Fruit fly (Drosophila melanogaster): ENCODE data around the gene CG14852.

The CG14852 gene

dm6 chr3R:14608892-14609692, 43.4 kb downstream of the CG14852 start, which contains the start of gene CG14853 (continued):
- TF ChIP-seq cas (GFP tag; IDR thresholded peaks at IDR 0.05) (0 out of 2 replicates have a peak, but pooled peaks have one; percentile 21), Neu2 (GFP tag; optimal IDR thresholded peaks at IDR 0.05; ENCODE audit: borderline replicate concordance) (no peak), CG6813 (GFP tag; optimal IDR thresholded peaks at IDR 0.05) (peak; percentile 86), BEAF-32 (GFP tag; optimal IDR thresholded peaks at IDR 0.05) (no peak), CG16779 (GFP tag; IDR thresholded peaks at IDR 0.05) (no peak), Dip2 (GFP tag; IDR thresholded peaks at IDR 0.05) (no peak), CG17829 (tag; optimal IDR thresholded peaks at IDR 0.05) (peak; percentile 84), gcm2 (GFP tag; optimal IDR thresholded peaks at IDR 0.05) (no peak), Asciz (GFP tag; optimal IDR thresholded peaks at IDR 0.05) (peak; percentile 62), prd (optimal IDR thresholded peaks at IDR 0.05) (no peak), prd (GFP tag; IDR thresholded peaks at IDR 0.05) (peak; percentile 78), wdn (GFP tag; IDR thresholded peaks at IDR 0.05) (0 out of 2 replicates have a peak, but pooled peaks have one; percentile 5), CG6654 (GFP tag; optimal IDR thresholded peaks at IDR 0.05) (peak; percentile 1), CG3281 (GFP tag; optimal IDR thresholded peaks at IDR 0.05) (peak; percentile 59), CG1792 (GFP tag; optimal IDR thresholded peaks at IDR 0.05) (no peak), CG2678 (tag; optimal IDR thresholded peaks at IDR 0.05) (peak; percentile 88), az2 (GFP tag; optimal IDR thresholded peaks at IDR 0.05) (peak; percentile 89), sob (GFP tag; IDR thresholded peaks at IDR 0.05) (peak; percentile 66), scrt (GFP tag; optimal IDR thresholded peaks at IDR 0.05) (peak; percentile 43), sens-2 (GFP tag; IDR thresholded peaks at IDR 0.05) (peak; percentile 65), nau (GFP tag; optimal IDR thresholded peaks at IDR 0.05) (peak; percentile 84), CG18764 (GFP tag; optimal IDR thresholded peaks at IDR 0.05) (peak; percentile 2), CG9215 (GFP tag; IDR thresholded peaks at IDR 0.05) (peak; percentile 47), otp (GFP tag; IDR thresholded peaks at IDR 0.05) (peak; percentile 40), CG31224 (GFP tag; IDR thresholded peaks at IDR 0.05) (peak; percentile 7; the same call in 1 of the 2 replicates), Hand (GFP tag; optimal IDR thresholded peaks at IDR 0.05) (peak; percentile 72), CG13424 (tag; optimal IDR thresholded peaks at IDR 0.05) (peak; percentile 92), CG1603 (tag; optimal IDR thresholded peaks at IDR 0.05) (peak; percentile 70), CG2202 (tag; optimal IDR thresholded peaks at IDR 0.05) (peak; percentile 12), Atf6 (GFP tag; IDR thresholded peaks at IDR 0.05) (peak; percentile 88), nmo (GFP tag; optimal IDR thresholded peaks at IDR 0.05) (peak; percentile 85), nerfin-1 (tag; optimal IDR thresholded peaks at IDR 0.05) (peak; percentile 65), chm (GFP tag; IDR thresholded peaks at IDR 0.05) (peak; percentile 78), Hmr (GFP tag; optimal IDR thresholded peaks at IDR 0.05) (peak; percentile 68), Sry-δ (GFP tag; optimal IDR thresholded peaks at IDR 0.05) (no peak), CG6765 (GFP tag; optimal IDR thresholded peaks at IDR 0.05) (peak; percentile 79), chif (GFP tag; optimal IDR thresholded peaks at IDR 0.05) (peak; percentile 4 to 14), chn (GFP tag; optimal IDR thresholded peaks at IDR 0.05) (peak; percentile 14), zf30C (GFP tag; optimal IDR thresholded peaks at IDR 0.05) (no peak), emc (GFP tag; optimal IDR thresholded peaks at IDR 0.05) (no peak), Camta (GFP tag; optimal IDR thresholded peaks at IDR 0.05) (no peak), ttk (GFP tag; IDR thresholded peaks at IDR 0.05) (peak; percentile 70), YL-1 (GFP tag; optimal IDR thresholded peaks at IDR 0.05) (peak; percentile 9), CG4730 (GFP tag; IDR thresholded peaks at IDR 0.05) (peak; percentile 53), CG8290 (GFP tag; optimal IDR thresholded peaks at IDR 0.05) (peak; percentile 15), CG8290 (tag; optimal IDR thresholded peaks at IDR 0.05) (peak; percentile 50 to 82), Dll (GFP tag; IDR thresholded peaks at IDR 0.05; ENCODE audit: partially characterized antibody) (no peak), CG12744 (GFP tag; optimal IDR thresholded peaks at IDR 0.05) (peak; percentile 47), CG5180 (GFP tag; optimal IDR thresholded peaks at IDR 0.05) (peak; percentile 58)

Data from whole organism, embryonic.